Fruit fly (Drosophila melanogaster) whole organism, pupa: ENCODE data around the gene rau.
A peak's percentile ranks its signal among the peaks of the same experiment; 100 is the strongest.

Experiments
- CG4496 ChIP-seq: fragments of 200-800 bp; sonication (Bioruptor generic); IDR thresholded peaks from 3 replicates; pipeline ENCODE4 v1.3.6; 2022; ENCODE audit warnings: missing biosample characterization, missing genetic modification characterization
- gl ChIP-seq: fragments of 200-800 bp; sonication (Bioruptor generic); optimal IDR thresholded peaks from 2 replicates; lab custom pipeline; 2018; ENCODE audit warnings: missing biosample characterization, mild to moderate bottlenecking, missing genetic modification characterization

DNA sequence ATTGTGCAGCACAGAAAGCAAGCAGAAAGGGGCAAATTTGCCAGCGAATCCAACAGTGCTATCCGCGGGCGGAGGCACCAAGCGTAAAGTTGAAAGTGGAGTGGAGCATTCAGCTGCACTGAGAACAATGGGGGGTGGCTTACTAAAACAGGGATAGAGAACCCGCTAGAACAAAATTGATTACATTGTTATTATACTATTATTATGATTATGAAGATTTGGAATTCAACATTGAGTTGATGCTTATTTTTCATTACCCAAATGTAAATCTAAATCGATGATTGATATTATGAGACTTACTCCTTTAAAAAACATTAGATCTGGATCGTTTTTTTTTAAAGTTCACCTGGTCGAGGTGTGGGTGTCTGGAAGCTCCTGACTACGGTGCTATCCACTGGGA, 22.3 kb upstream of the rau start:
- 0 out of 3 replicates have a peak, but pooled peaks have one; percentile 38 for TF ChIP-seq CG4496 (GFP tag; lab: Robert Waterston, UW)
- no peak for TF ChIP-seq gl (tag; lab: Kevin White, UChicago)
